Worm (Caenorhabditis elegans) whole organism, midembryonic: ENCODE measurements around the gene C34H4.1.

Source experiments
- T22C8.4 ChIP-seq: fragments of 200-800 bp; sonication (Bioruptor generic); IDR thresholded peaks from 2 replicates; pipeline ENCODE4 v1.3.6; 2022; ENCODE audit warnings: missing genetic modification characterization, missing compliant biosample characterization
- cog-1 ChIP-seq: sonication (generic microtip); optimal IDR thresholded peaks from 2 replicates; lab custom pipeline; 2016; ENCODE audit warnings: missing genetic modification characterization, missing compliant biosample characterization
- flt-1 ChIP-seq: fragments of 200-800 bp; sonication (Bioruptor generic); IDR thresholded peaks from 2 replicates; pipeline ENCODE4 v1.3.6; 2022; ENCODE audit warnings: missing genetic modification characterization, missing compliant biosample characterization
- klf-2 ChIP-seq: fragments of 200-800 bp; sonication (Bioruptor generic); conservative IDR thresholded peaks from 2 replicates; pipeline ENCODE4 v1.3.6; 2022; ENCODE audit warnings: missing genetic modification reagents, missing genetic modification characterization, missing compliant biosample characterization
- med-1 ChIP-seq: sonication (generic microtip); optimal IDR thresholded peaks from 2 replicates; lab custom pipeline; 2017; ENCODE audit warnings: missing genetic modification characterization, mild to moderate bottlenecking, missing compliant biosample characterization, antibody characterized with exemption, missing genetic modification reagents; ENCODE audit not compliant: insufficient read depth
- ref-1 ChIP-seq: fragments of 200-800 bp; sonication (Bioruptor generic); conservative IDR thresholded peaks from 2 replicates; pipeline ENCODE4 v1.3.6; 2022; ENCODE audit warnings: missing genetic modification reagents, missing genetic modification characterization, missing compliant biosample characterization
- tab-1 ChIP-seq: fragments of 200-800 bp; sonication (Bioruptor generic); IDR thresholded peaks from 2 replicates; pipeline ENCODE4 v1.3.6; 2022; ENCODE audit warnings: missing genetic modification characterization, missing compliant biosample characterization
- ztf-23 ChIP-seq: fragments of 200-800 bp; sonication (Bioruptor generic); IDR thresholded peaks from 2 replicates; pipeline ENCODE4 v1.3.6; 2022; ENCODE audit warnings: missing genetic modification reagents, missing genetic modification characterization, missing compliant biosample characterization
- ztf-29 ChIP-seq: fragments of 200-800 bp; sonication (Bioruptor generic); IDR thresholded peaks from 2 replicates; pipeline ENCODE4 v1.3.6; 2022; ENCODE audit warnings: missing genetic modification reagents, missing genetic modification characterization, missing compliant biosample characterization

Gene C34H4.1

ce11 chrIV:1601357-1601756 is 46.0 kb downstream of the C34H4.1 start, which contains the start of gene set-23:
set-23 (plus strand) TSS chrIV:1601657.
- TF ChIP-seq ref-1 (GFP tag; lab: Robert Waterston, UW): no peak
- no peak for TF ChIP-seq klf-2 (GFP tag; lab: Robert Waterston, UW)
- no peak for TF ChIP-seq ztf-29 (GFP tag; lab: Robert Waterston, UW)
- no peak for TF ChIP-seq T22C8.4 (GFP tag; lab: Robert Waterston, UW)
- TF ChIP-seq med-1: no peak
- no peak for TF ChIP-seq flt-1
- no peak for TF ChIP-seq tab-1 (GFP tag; lab: Robert Waterston, UW)
- TF ChIP-seq cog-1: no peak
- no peak for TF ChIP-seq ztf-23 (GFP tag; lab: Robert Waterston, UW)

- TF ChIP-seq T22C8.4 (GFP tag; lab: Robert Waterston, UW) (peak; percentile 81), cog-1 (no peak), ztf-23 (GFP tag; lab: Robert Waterston, UW) (no peak)
Measured at ce11 chrIV:1602936-1603457, 47.6 kb downstream of the C34H4.1 start.

- TF ChIP-seq ztf-29 (GFP tag; lab: Robert Waterston, UW): no peak
- no peak for TF ChIP-seq T22C8.4 (GFP tag; lab: Robert Waterston, UW)
- TF ChIP-seq tab-1 (GFP tag; lab: Robert Waterston, UW): no peak
- no peak for TF ChIP-seq flt-1
- TF ChIP-seq ztf-23 (GFP tag; lab: Robert Waterston, UW): no peak
- TF ChIP-seq cog-1: no peak
- TF ChIP-seq ref-1 (GFP tag; lab: Robert Waterston, UW): no peak
- TF ChIP-seq med-1: no peak
- no peak for TF ChIP-seq klf-2 (GFP tag; lab: Robert Waterston, UW)
Measured at ce11 chrIV:1605276-1605762, 49.9 kb downstream of the C34H4.1 start, which contains the start of gene Y41D4B.11. Y41D4B.11 (plus strand) TSS chrIV:1605712.
